Fruit fly (Drosophila melanogaster) whole organism, embryonic: ENCODE data around the gene Syt14.

Experiments
- CG10431 ChIP-seq: fragments of 200-800 bp; sonication (Bioruptor generic); optimal IDR thresholded peaks from 3 replicates; lab custom pipeline; 2018; ENCODE audit warnings: missing biosample characterization, mild to moderate bottlenecking, missing genetic modification characterization
- CG12219 ChIP-seq: fragments of 200-800 bp; sonication (Bioruptor generic); optimal IDR thresholded peaks from 3 replicates; lab custom pipeline; 2018; ENCODE audit warnings: missing biosample characterization, mild to moderate bottlenecking, missing genetic modification characterization
- CG13775 ChIP-seq: fragments of 200-800 bp; sonication (Bioruptor generic); optimal IDR thresholded peaks from 3 replicates; lab custom pipeline; 2017; ENCODE audit warnings: missing biosample characterization, mild to moderate bottlenecking, missing genetic modification characterization
- CG13894 ChIP-seq: fragments of 200-800 bp; sonication (Bioruptor generic); optimal IDR thresholded peaks from 3 replicates; lab custom pipeline; 2018; ENCODE audit warnings: missing biosample characterization, mild to moderate bottlenecking, missing genetic modification characterization, moderate library complexity
- CG14860 ChIP-seq: fragments of 200-800 bp; sonication (Bioruptor generic); IDR thresholded peaks from 3 replicates; pipeline ENCODE4 v1.3.6; 2022; ENCODE audit warnings: missing biosample characterization, missing genetic modification characterization; ENCODE audit not compliant: partially characterized antibody
- CG15696 ChIP-seq: fragments of 200-800 bp; sonication (Bioruptor generic); optimal IDR thresholded peaks from 2 replicates; lab custom pipeline; 2019; ENCODE audit warnings: missing biosample characterization, mild to moderate bottlenecking, missing genetic modification characterization, moderate library complexity
- CG16779 ChIP-seq: fragments of 200-800 bp; sonication (Bioruptor generic); IDR thresholded peaks from 2 replicates; pipeline ENCODE4 v1.3.6; 2022; ENCODE audit warnings: missing biosample characterization, missing genetic modification characterization
- CG18011 ChIP-seq: fragments of 200-800 bp; sonication (Bioruptor generic); optimal IDR thresholded peaks from 2 replicates; lab custom pipeline; 2017; ENCODE audit warnings: missing biosample characterization, missing genetic modification characterization, mild to moderate bottlenecking, moderate library complexity, missing genotype
- CG1832 ChIP-seq: fragments of 200-800 bp; sonication (Bioruptor generic); optimal IDR thresholded peaks from 2 replicates; lab custom pipeline; 2017; ENCODE audit warnings: missing biosample characterization, mild to moderate bottlenecking, missing genetic modification characterization, inconsistent platforms
- CG18764 ChIP-seq: fragments of 200-800 bp; sonication (Bioruptor generic); optimal IDR thresholded peaks from 3 replicates; lab custom pipeline; 2016; ENCODE audit warnings: missing biosample characterization, missing genetic modification characterization
- CG2199 ChIP-seq: fragments of 200-800 bp; sonication (Bioruptor generic); IDR thresholded peaks from 3 replicates; pipeline ENCODE4 v1.3.6; 2022; ENCODE audit warnings: missing biosample characterization, missing genetic modification characterization
- CG30020 ChIP-seq: fragments of 200-800 bp; optimal IDR thresholded peaks from 2 replicates; lab custom pipeline; 2019; ENCODE audit warnings: missing biosample characterization, mild to moderate bottlenecking, missing genetic modification characterization, moderate library complexity
- CG3726 ChIP-seq: fragments of 200-800 bp; sonication (Bioruptor generic); IDR thresholded peaks from 3 replicates; pipeline ENCODE4, ENCODE4 v1.3.6; 2022; ENCODE audit warnings: missing biosample characterization, missing genetic modification characterization
- CG7928 ChIP-seq: fragments of 200-800 bp; sonication (Bioruptor generic); optimal IDR thresholded peaks from 2 replicates; lab custom pipeline; 2017; ENCODE audit warnings: missing biosample characterization, mild to moderate bottlenecking, missing genetic modification characterization
- CG8089 ChIP-seq: fragments of 200-800 bp; sonication (Bioruptor generic); optimal IDR thresholded peaks from 3 replicates; lab custom pipeline; 2016; ENCODE audit warnings: missing biosample characterization, missing genetic modification characterization
- CG8281 ChIP-seq: fragments of 200-800 bp; sonication (Bioruptor generic); optimal IDR thresholded peaks from 2 replicates; lab custom pipeline; 2018; ENCODE audit warnings: missing biosample characterization, mild to moderate bottlenecking, missing genetic modification characterization, moderate library complexity
- CrebB ChIP-seq: fragments of 200-800 bp; sonication (Bioruptor generic); optimal IDR thresholded peaks from 3 replicates; lab custom pipeline; 2018; ENCODE audit warnings: missing biosample characterization, mild to moderate bottlenecking, missing genetic modification characterization
- Dad ChIP-seq: fragments of 200-800 bp; sonication (Bioruptor generic); optimal IDR thresholded peaks from 3 replicates; lab custom pipeline; 2016; ENCODE audit warnings: missing biosample characterization, missing genetic modification characterization
- Dp ChIP-seq: fragments of 200-800 bp; sonication (Bioruptor generic); optimal IDR thresholded peaks from 2 replicates; lab custom pipeline; 2018; ENCODE audit warnings: missing biosample characterization, mild to moderate bottlenecking, missing genetic modification characterization, moderate library complexity
- E2f1 ChIP-seq: fragments of 200-800 bp; sonication (Bioruptor generic); IDR thresholded peaks from 2 replicates; pipeline ENCODE4 v1.3.6; 2022; ENCODE audit warnings: missing biosample characterization, missing genetic modification characterization
- Eip74EF ChIP-seq, 2 experiments: fragments of 200-800 bp in 1 of 2; fragments of >200 bp in 1 of 2; sonication (Bioruptor generic) in 1 of 2; optimal IDR thresholded peaks; 2 replicates each; lab custom pipeline; 2017 to 2019; ENCODE audit warnings: missing biosample characterization in 2 of 2, missing genetic modification characterization in 2 of 2, mild to moderate bottlenecking in 1 of 2, moderate library complexity in 1 of 2
- Ets97D ChIP-seq: fragments of 200-800 bp; sonication (Bioruptor generic); optimal IDR thresholded peaks from 3 replicates; lab custom pipeline; 2016; ENCODE audit warnings: missing biosample characterization, missing genetic modification characterization
- HLH54F ChIP-seq: fragments of 200-800 bp; sonication (Bioruptor generic); optimal IDR thresholded peaks from 3 replicates; lab custom pipeline; 2016; ENCODE audit warnings: missing biosample characterization, missing genetic modification characterization
- Med ChIP-seq: fragments of 200-800 bp; sonication (Bioruptor generic); peaks from one replicate; lab custom pipeline; 2016; ENCODE audit warnings: missing biosample characterization, missing genetic modification characterization, mild to moderate bottlenecking, inconsistent platforms, moderate library complexity
- Sry-δ ChIP-seq: fragments of 200-800 bp; sonication (Bioruptor generic); optimal IDR thresholded peaks from 2 replicates; lab custom pipeline; 2016; ENCODE audit warnings: missing biosample characterization, missing genetic modification characterization
- Xrp1 ChIP-seq: fragments of 200-800 bp; sonication (Bioruptor generic); IDR thresholded peaks from 2 replicates; pipeline ENCODE4 v1.3.6; 2022; ENCODE audit warnings: missing biosample characterization, missing genetic modification characterization
- cad ChIP-seq: fragments of >200 bp; optimal IDR thresholded peaks from 2 replicates; lab custom pipeline; 2017; ENCODE audit warnings: missing biosample characterization, missing genetic modification characterization
- chinmo ChIP-seq: fragments of 200-800 bp; sonication (Bioruptor generic); IDR thresholded peaks from 4 replicates; pipeline ENCODE4 v1.3.6; 2022; ENCODE audit warnings: missing biosample characterization, missing genetic modification characterization; ENCODE audit not compliant: partially characterized antibody
- dmrt99B ChIP-seq: fragments of 200-800 bp; sonication (Bioruptor generic); optimal IDR thresholded peaks from 2 replicates; lab custom pipeline; 2018; ENCODE audit warnings: missing biosample characterization, mild to moderate bottlenecking, missing genetic modification characterization, moderate library complexity
- en ChIP-seq: fragments of 200-800 bp; sonication (Bioruptor generic); optimal IDR thresholded peaks from 2 replicates; lab custom pipeline; 2016; ENCODE audit warnings: missing biosample characterization, missing genetic modification characterization
- eyg ChIP-seq: fragments of 200-800 bp; sonication (Bioruptor generic); optimal IDR thresholded peaks from 3 replicates; lab custom pipeline; 2016; ENCODE audit warnings: missing biosample characterization, missing genetic modification characterization
- insv ChIP-seq, 2 experiments: fragments of 200-800 bp; sonication (Bioruptor generic); optimal IDR thresholded peaks; 3 replicates each; lab custom pipeline; 2016 to 2018; ENCODE audit warnings: missing biosample characterization in 2 of 2, missing genetic modification characterization in 2 of 2
- inv ChIP-seq: fragments of 200-800 bp; sonication (Bioruptor generic); IDR thresholded peaks from 2 replicates; pipeline ENCODE4 v1.3.6; 2022; ENCODE audit warnings: missing biosample characterization, missing genetic modification characterization; ENCODE audit not compliant: partially characterized antibody
- ken ChIP-seq: fragments of 200-800 bp; sonication (Bioruptor generic); IDR thresholded peaks from 3 replicates; pipeline ENCODE4 v1.3.6; 2022; ENCODE audit warnings: missing biosample characterization, missing genetic modification characterization
- knrl ChIP-seq: fragments of 200-800 bp; sonication (Bioruptor generic); IDR thresholded peaks from 3 replicates; pipeline ENCODE4 v1.3.6; 2022; ENCODE audit warnings: missing biosample characterization, missing genetic modification characterization; ENCODE audit not compliant: partially characterized antibody
- lab ChIP-seq: fragments of 200-800 bp; sonication (Bioruptor generic); optimal IDR thresholded peaks from 3 replicates; lab custom pipeline; 2017; ENCODE audit warnings: missing biosample characterization, missing genetic modification characterization, mild to moderate bottlenecking, moderate library complexity, missing genetic modification reagents
- nom ChIP-seq: fragments of 200-800 bp; sonication (Bioruptor generic); optimal IDR thresholded peaks from 2 replicates; lab custom pipeline; 2017; ENCODE audit warnings: missing biosample characterization, missing genetic modification characterization, mild to moderate bottlenecking, moderate library complexity, missing genetic modification reagents
- pan ChIP-seq, 4 experiments: fragments of >200 bp in 3 of 4; fragments of 200-800 bp in 1 of 4; sonication (Bioruptor generic) in 1 of 4; optimal IDR thresholded peaks in 3 of 4; IDR thresholded peaks in 1 of 4; 2 replicates each; pipeline versions ENCODE4 v1.3.6 to Lab custom; 2017 to 2022; ENCODE audit warnings: missing biosample characterization in 2 of 4, missing genetic modification characterization in 2 of 4, mixed read lengths in 1 of 4
- pfk ChIP-seq: fragments of 200-800 bp; sonication (Bioruptor generic); optimal IDR thresholded peaks from 2 replicates; lab custom pipeline; 2018; ENCODE audit warnings: missing biosample characterization, mild to moderate bottlenecking, missing genetic modification characterization, moderate library complexity
- pros ChIP-seq: fragments of 200-800 bp; sonication (Bioruptor generic); optimal IDR thresholded peaks from 3 replicates; lab custom pipeline; 2019; ENCODE audit warnings: missing biosample characterization, mild to moderate bottlenecking, missing genetic modification characterization, moderate library complexity
- sens ChIP-seq: fragments of 200-800 bp; sonication (Bioruptor generic); peaks from one replicate; lab custom pipeline; 2016; ENCODE audit warnings: missing biosample characterization, missing genetic modification characterization
- sna ChIP-seq: fragments of 200-800 bp; sonication (Bioruptor generic); IDR thresholded peaks from 2 replicates; pipeline ENCODE4 v1.3.6; 2022; ENCODE audit warnings: missing biosample characterization, missing genetic modification characterization; ENCODE audit not compliant: partially characterized antibody
- sr ChIP-seq: fragments of 200-800 bp; sonication (Bioruptor generic); IDR thresholded peaks from 3 replicates; pipeline ENCODE4 v1.3.6; 2022; ENCODE audit warnings: missing biosample characterization, missing genetic modification characterization
- ssp ChIP-seq: fragments of 200-800 bp; sonication (Bioruptor generic); IDR thresholded peaks from 2 replicates; pipeline ENCODE4 v1.3.6; 2022; ENCODE audit warnings: missing biosample characterization, missing genetic modification characterization
- toy ChIP-seq: fragments of 200-800 bp; sonication (Bioruptor generic); IDR thresholded peaks from 2 replicates; pipeline ENCODE4 v1.3.6; 2022; ENCODE audit warnings: missing biosample characterization, missing genetic modification characterization
- tx ChIP-seq: fragments of 200-800 bp; sonication (Bioruptor generic); optimal IDR thresholded peaks from 2 replicates; lab custom pipeline; 2016; ENCODE audit warnings: missing biosample characterization, missing genetic modification characterization
- zfh2 ChIP-seq: fragments of 200-800 bp; sonication (Bioruptor generic); optimal IDR thresholded peaks from 2 replicates; lab custom pipeline; 2016; ENCODE audit warnings: missing biosample characterization, missing genetic modification characterization

The Syt14 gene

dm6 chr3R:4310683-4311066 is 8.2 kb downstream of the Syt14 start, which contains the start of gene Vps24 (continued):
- TF ChIP-seq cad (GFP tag; lab: Kevin White, UChicago) (peak; percentile 19), ssp (GFP tag; lab: Robert Waterston, UW) (no peak), HLH54F (GFP tag; lab: Kevin White, UChicago) (no peak), insv (GFP tag; optimal IDR thresholded peaks at IDR 0.05; lab: Kevin White, UChicago) (peak in 1 of 2 experiments; percentile 85), sens (GFP tag; lab: Kevin White, UChicago) (peak; percentile 67), E2f1 (GFP tag; lab: Robert Waterston, UW) (no peak), Sry-δ (GFP tag; lab: Kevin White, UChicago) (peak; percentile 0), CG14860 (GFP tag; lab: Robert Waterston, UW) (no peak; the same call in 2 of the 3 replicates), CG12219 (GFP tag; lab: Kevin White, UChicago) (no peak), Ets97D (GFP tag; lab: Kevin White, UChicago) (no peak), CG18011 (GFP tag; lab: Kevin White, UChicago) (no peak), eyg (GFP tag; lab: Kevin White, UChicago) (no peak), Dp (no peak), sr (GFP tag; lab: Robert Waterston, UW) (no peak), CG8089 (GFP tag; lab: Kevin White, UChicago) (no peak), CG16779 (no peak), CG13775 (GFP tag; lab: Kevin White, UChicago) (no peak), CG30020 (tag; lab: Kevin White, UChicago) (no peak), toy (GFP tag; lab: Robert Waterston, UW) (no peak), inv (peak; percentile 45; the same call in 1 of the 2 replicates), Xrp1 (GFP tag; lab: Robert Waterston, UW) (no peak), CG10431 (GFP tag; lab: Kevin White, UChicago) (no peak), CG8281 (no peak), CG1832 (GFP tag; lab: Kevin White, UChicago) (no peak), CG3726 (GFP tag; lab: Robert Waterston, UW) (no peak), Dad (no peak), en (GFP tag; lab: Kevin White, UChicago) (no peak), Eip74EF (GFP tag; optimal IDR thresholded peaks at IDR 0.05; lab: Kevin White, UChicago) (no peak), tx (GFP tag; lab: Kevin White, UChicago) (no peak), knrl (GFP tag; lab: Robert Waterston, UW) (peak; percentile 53; the same call in 2 of the 3 replicates), CrebB (tag; lab: Kevin White, UChicago) (no peak)

dm6 chr3R:4308708-4309107 is 10.2 kb downstream of the Syt14 start:
- TF ChIP-seq Med (peak; percentile 61), CG18764 (GFP tag; lab: Kevin White, UChicago) (no peak), dmrt99B (tag; lab: Kevin White, UChicago) (no peak), ken (GFP tag; lab: Robert Waterston, UW) (no peak)

dm6 chr3R:4307664-4308416 is 11.0 kb downstream of the Syt14 start, which contains the start of gene MP1:
Gene MP1, plus strand, starts transcription at chr3R:4307908.
- TF ChIP-seq pan (optimal IDR thresholded peaks at IDR 0.05; lab: Kevin White, UChicago): no peak
- no peak for TF ChIP-seq pan (GFP tag; optimal IDR thresholded peaks at IDR 0.05 in 1 of 2, IDR thresholded peaks at IDR 0.05 in 1 of 2)
- TF ChIP-seq CG15696: no peak
- peak; percentile 47 for TF ChIP-seq pros (GFP tag; lab: Kevin White, UChicago)
- TF ChIP-seq nom (GFP tag; lab: Kevin White, UChicago): peak; percentile 73
- TF ChIP-seq lab (GFP tag; lab: Kevin White, UChicago): peak; percentile 21
- TF ChIP-seq sna: peak; percentile 23; the same call in 1 of the 2 replicates
- peak; percentile 59; the same call in 1 of the 3 replicates for TF ChIP-seq CG2199 (GFP tag; lab: Robert Waterston, UW)
- peak; percentile 69; the same call in 2 of the 4 replicates for TF ChIP-seq chinmo (GFP tag; lab: Robert Waterston, UW)
- TF ChIP-seq CG13894 (tag; lab: Kevin White, UChicago): peak; percentile 49
- peak; percentile 82 for TF ChIP-seq Med
- TF ChIP-seq CG7928 (GFP tag; lab: Kevin White, UChicago): no peak
- TF ChIP-seq pfk (GFP tag; lab: Kevin White, UChicago): no peak
- no peak for TF ChIP-seq zfh2 (GFP tag; lab: Kevin White, UChicago)
